Fruit fly (Drosophila melanogaster): ENCODE measurements around the gene Drs.

DNA sequence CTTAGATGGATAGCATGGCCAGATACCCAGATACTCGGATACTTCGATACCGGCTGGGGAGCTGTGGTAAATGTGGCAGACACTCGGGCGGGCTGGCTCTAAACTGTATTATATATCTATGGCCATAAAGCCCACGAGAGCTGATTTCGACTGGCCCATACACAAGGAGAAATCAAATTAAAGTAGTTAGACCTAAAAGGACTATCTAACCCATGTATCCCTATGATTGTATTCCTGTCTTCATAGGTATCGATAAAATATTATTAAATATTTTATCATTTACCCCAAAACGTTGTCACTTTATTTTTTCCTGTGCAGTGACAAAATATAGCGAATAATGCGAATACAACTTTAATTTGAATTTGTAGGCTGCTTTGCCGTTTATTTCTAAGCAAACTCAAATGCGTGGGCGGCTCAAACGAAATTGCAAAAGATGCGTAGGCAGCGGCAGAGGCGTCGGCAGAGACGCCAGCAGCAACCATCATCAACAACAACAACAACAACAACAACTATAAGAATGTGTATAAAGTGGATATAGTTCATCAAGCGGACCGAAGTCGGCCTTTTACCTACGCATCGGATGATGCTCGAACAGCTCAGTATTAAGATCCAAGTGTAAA is 12.6 kb downstream of the Drs start:
- TF ChIP-seq kay (GFP tag; ENCODE audit: borderline replicate concordance) (no peak), Hr96 (GFP tag; optimal IDR thresholded peaks at IDR 0.05) (no peak)
